Fruit fly (Drosophila melanogaster) whole organism, embryonic: ENCODE data around the gene Dpm3.

Source experiments
- CG10565 ChIP-seq: fragments of 200-800 bp; sonication (Bioruptor generic); optimal IDR thresholded peaks from 3 replicates; lab custom pipeline; 2016; ENCODE audit warnings: missing biosample characterization, mild to moderate bottlenecking, missing genetic modification characterization
- CG11695 ChIP-seq: fragments of 200-800 bp; sonication (Bioruptor generic); IDR thresholded peaks from 3 replicates; pipeline ENCODE4 v1.3.6; 2022; ENCODE audit warnings: missing biosample characterization, missing genetic modification characterization
- CG13287 ChIP-seq: fragments of 200-800 bp; sonication (Bioruptor generic); IDR thresholded peaks from 2 replicates; pipeline ENCODE4 v1.3.6; 2022; ENCODE audit warnings: missing biosample characterization, missing genetic modification characterization; ENCODE audit not compliant: partially characterized antibody
- CG14014 ChIP-seq: fragments of 200-800 bp; sonication (Bioruptor generic); IDR thresholded peaks from 2 replicates; pipeline ENCODE4 v1.3.6; 2022; ENCODE audit warnings: missing biosample characterization, missing genetic modification characterization
- CG15011 ChIP-seq: fragments of 200-800 bp; sonication (Bioruptor generic); optimal IDR thresholded peaks from 3 replicates; lab custom pipeline; 2018; ENCODE audit warnings: missing biosample characterization, mild to moderate bottlenecking, missing genetic modification characterization
- CG15269 ChIP-seq: fragments of 200-800 bp; sonication (Bioruptor generic); optimal IDR thresholded peaks from 2 replicates; lab custom pipeline; 2018; ENCODE audit warnings: missing biosample characterization, mild to moderate bottlenecking, missing genetic modification characterization, moderate library complexity
- CG16813 ChIP-seq: fragments of 200-800 bp; sonication (Bioruptor generic); IDR thresholded peaks from 3 replicates; pipeline ENCODE4 v1.3.6; 2022; ENCODE audit warnings: missing biosample characterization, missing genetic modification characterization; ENCODE audit not compliant: partially characterized antibody
- CG17829 ChIP-seq: fragments of 200-800 bp; optimal IDR thresholded peaks from 2 replicates; lab custom pipeline; 2019; ENCODE audit warnings: missing biosample characterization, mild to moderate bottlenecking, missing genetic modification characterization, moderate library complexity
- CG18619 ChIP-seq: fragments of 200-800 bp; sonication (Bioruptor generic); optimal IDR thresholded peaks from 3 replicates; lab custom pipeline; 2017; ENCODE audit warnings: missing biosample characterization, mild to moderate bottlenecking, missing genetic modification characterization
- CG2875 ChIP-seq: fragments of 200-800 bp; sonication (Bioruptor generic); optimal IDR thresholded peaks from 2 replicates; lab custom pipeline; 2017; ENCODE audit warnings: missing biosample characterization, mild to moderate bottlenecking, missing genetic modification characterization, missing genetic modification reagents
- CG3065 ChIP-seq: fragments of 200-800 bp; sonication (Bioruptor generic); optimal IDR thresholded peaks from 2 replicates; lab custom pipeline; 2016; ENCODE audit warnings: missing biosample characterization, missing genetic modification characterization
- CG32532 ChIP-seq: fragments of 200-800 bp; sonication (Bioruptor generic); IDR thresholded peaks from 2 replicates; pipeline ENCODE4 v1.3.6; 2022; ENCODE audit warnings: missing biosample characterization, missing genetic modification characterization
- CG32767 ChIP-seq: fragments of 200-800 bp; sonication (Bioruptor generic); IDR thresholded peaks from 2 replicates; pipeline ENCODE4 v1.3.6; 2022; ENCODE audit warnings: missing biosample characterization, missing genetic modification characterization
- CG5953 ChIP-seq: fragments of 200-800 bp; sonication (Bioruptor generic); IDR thresholded peaks from 2 replicates; pipeline ENCODE4 v1.3.6; 2022; ENCODE audit warnings: missing biosample characterization, missing genetic modification characterization
- CG7786 ChIP-seq: fragments of 200-800 bp; sonication (Bioruptor generic); optimal IDR thresholded peaks from 2 replicates; lab custom pipeline; 2016; ENCODE audit warnings: missing biosample characterization, missing genetic modification characterization
- CG7928 ChIP-seq: fragments of 200-800 bp; sonication (Bioruptor generic); optimal IDR thresholded peaks from 2 replicates; lab custom pipeline; 2017; ENCODE audit warnings: missing biosample characterization, mild to moderate bottlenecking, missing genetic modification characterization
- D19B ChIP-seq: fragments of 200-800 bp; sonication (Bioruptor generic); optimal IDR thresholded peaks from 2 replicates; lab custom pipeline; 2017; ENCODE audit warnings: missing biosample characterization, mild to moderate bottlenecking, missing genetic modification characterization
- Doc3 ChIP-seq: fragments of 200-800 bp; sonication (Bioruptor generic); IDR thresholded peaks from 3 replicates; pipeline ENCODE4 v1.3.6; 2022; ENCODE audit warnings: missing biosample characterization, missing genetic modification characterization; ENCODE audit not compliant: partially characterized antibody
- Elba2 ChIP-seq: fragments of 200-800 bp; sonication (Bioruptor generic); optimal IDR thresholded peaks from 3 replicates; lab custom pipeline; 2016; ENCODE audit warnings: missing biosample characterization, missing genetic modification characterization
- HHEX ChIP-seq: fragments of 200-800 bp; sonication (Bioruptor generic); optimal IDR thresholded peaks from 3 replicates; lab custom pipeline; 2017; ENCODE audit warnings: missing biosample characterization, mild to moderate bottlenecking, missing genetic modification characterization, missing genetic modification reagents
- Hr78 ChIP-seq, 2 experiments: fragments of 200-800 bp in 1 of 2; fragments of >200 bp in 1 of 2; sonication (Bioruptor generic) in 1 of 2; optimal IDR thresholded peaks; 2 replicates each; lab custom pipeline; 2017 to 2019; ENCODE audit warnings: missing biosample characterization in 2 of 2, missing genetic modification characterization in 2 of 2, mild to moderate bottlenecking in 1 of 2, moderate library complexity in 1 of 2
- MESR4 ChIP-seq: fragments of 200-800 bp; sonication (Bioruptor generic); optimal IDR thresholded peaks from 2 replicates; lab custom pipeline; 2018; ENCODE audit warnings: missing biosample characterization, mild to moderate bottlenecking, missing genetic modification characterization, moderate library complexity
- PHDP ChIP-seq: fragments of 200-800 bp; sonication (Bioruptor generic); optimal IDR thresholded peaks from 3 replicates; lab custom pipeline; 2018; ENCODE audit warnings: missing biosample characterization, mild to moderate bottlenecking, missing genetic modification characterization, moderate library complexity
- Ptx1 ChIP-seq: fragments of 200-800 bp; sonication (Bioruptor generic); IDR thresholded peaks from 2 replicates; pipeline ENCODE4 v1.3.6; 2022; ENCODE audit warnings: missing biosample characterization, missing genetic modification characterization
- Rfx ChIP-seq: fragments of 200-800 bp; sonication (Bioruptor generic); IDR thresholded peaks from 2 replicates; pipeline ENCODE4 v1.3.6; 2022; ENCODE audit warnings: missing biosample characterization, missing genetic modification characterization
- Six4 ChIP-seq: fragments of 200-800 bp; sonication (Bioruptor generic); optimal IDR thresholded peaks from 2 replicates; lab custom pipeline; 2016; ENCODE audit warnings: missing biosample characterization, missing genetic modification characterization
- Stat92E ChIP-seq, 3 experiments: fragments of >200 bp in 2 of 3; fragments of 200-800 bp in 1 of 3; sonication (Bioruptor generic) in 1 of 3; optimal IDR thresholded peaks; 2 replicates each; lab custom pipeline; 2017 to 2019; ENCODE audit warnings: missing biosample characterization in 3 of 3, missing genetic modification characterization in 3 of 3, mild to moderate bottlenecking in 1 of 3, moderate library complexity in 1 of 3
- bbx ChIP-seq: fragments of 200-800 bp; sonication (Bioruptor generic); IDR thresholded peaks from 2 replicates; pipeline ENCODE4 v1.3.6; 2022; ENCODE audit warnings: missing biosample characterization, missing genetic modification characterization; ENCODE audit not compliant: partially characterized antibody
- cg ChIP-seq: fragments of 200-800 bp; sonication (Bioruptor generic); optimal IDR thresholded peaks from 3 replicates; lab custom pipeline; 2019; ENCODE audit warnings: missing biosample characterization, mild to moderate bottlenecking, missing genetic modification characterization, moderate library complexity
- crol ChIP-seq: fragments of 200-800 bp; sonication (Bioruptor generic); IDR thresholded peaks from 2 replicates; pipeline ENCODE4 v1.3.6; 2022; ENCODE audit warnings: missing biosample characterization, missing genetic modification characterization
- dpn ChIP-seq, 2 experiments: fragments of 200-800 bp; sonication (Bioruptor generic); optimal IDR thresholded peaks; 3 replicates each; lab custom pipeline; 2016; ENCODE audit warnings: missing biosample characterization in 2 of 2, missing genetic modification characterization in 2 of 2
- fu2 ChIP-seq: fragments of 200-800 bp; sonication (Bioruptor generic); optimal IDR thresholded peaks from 2 replicates; lab custom pipeline; 2016; ENCODE audit warnings: missing biosample characterization, missing genetic modification characterization
- gro ChIP-seq: fragments of 200-800 bp; sonication (Bioruptor generic); optimal IDR thresholded peaks from 2 replicates; lab custom pipeline; 2016; ENCODE audit warnings: missing biosample characterization, missing genetic modification characterization
- h ChIP-seq: fragments of >200 bp; optimal IDR thresholded peaks from 2 replicates; lab custom pipeline; 2017
- hkb ChIP-seq, 2 experiments: fragments of 200-800 bp in 1 of 2; fragments of >200 bp in 1 of 2; sonication (Bioruptor generic) in 1 of 2; IDR thresholded peaks in 1 of 2; optimal IDR thresholded peaks in 1 of 2; 2 replicates each; pipeline versions ENCODE4 v1.3.6 to Lab custom; 2017 to 2022; ENCODE audit warnings: missing biosample characterization in 1 of 2, missing genetic modification characterization in 1 of 2
- lmd ChIP-seq: fragments of 200-800 bp; sonication (Bioruptor generic); IDR thresholded peaks from 2 replicates; pipeline ENCODE4 v1.3.6; 2022; ENCODE audit warnings: missing biosample characterization, missing genetic modification characterization
- pan ChIP-seq, 4 experiments: fragments of >200 bp in 3 of 4; fragments of 200-800 bp in 1 of 4; sonication (Bioruptor generic) in 1 of 4; optimal IDR thresholded peaks in 3 of 4; IDR thresholded peaks in 1 of 4; 2 replicates each; pipeline versions ENCODE4 v1.3.6 to Lab custom; 2017 to 2022; ENCODE audit warnings: missing biosample characterization in 2 of 4, missing genetic modification characterization in 2 of 4, mixed read lengths in 1 of 4
- prd ChIP-seq, 3 experiments: fragments of >200 bp in 2 of 3; fragments of 200-800 bp in 1 of 3; sonication (Bioruptor generic) in 1 of 3; optimal IDR thresholded peaks in 2 of 3; IDR thresholded peaks in 1 of 3; 2 replicates in 2 of 3; 3 replicates in 1 of 3; pipeline versions ENCODE4 v1.3.6 to Lab custom; 2017 to 2022; ENCODE audit warnings: missing biosample characterization in 1 of 3, missing genetic modification characterization in 1 of 3
- psq ChIP-seq: fragments of 200-800 bp; sonication (Bioruptor generic); optimal IDR thresholded peaks from 2 replicates; lab custom pipeline; 2017; ENCODE audit warnings: missing biosample characterization, missing genetic modification characterization
- pzg ChIP-seq: fragments of 200-800 bp; sonication (Bioruptor generic); optimal IDR thresholded peaks from 3 replicates; lab custom pipeline; 2018; ENCODE audit warnings: missing biosample characterization, mild to moderate bottlenecking, missing genetic modification characterization, moderate library complexity
- row ChIP-seq: fragments of 200-800 bp; sonication (Bioruptor generic); IDR thresholded peaks from 3 replicates; pipeline ENCODE4 v1.3.6; 2022; ENCODE audit warnings: missing biosample characterization, missing genetic modification characterization
- shn ChIP-seq: fragments of 200-800 bp; sonication (Bioruptor generic); optimal IDR thresholded peaks from 3 replicates; lab custom pipeline; 2016; ENCODE audit warnings: missing biosample characterization, missing genetic modification characterization
- slbo ChIP-seq: fragments of 200-800 bp; sonication (Bioruptor generic); IDR thresholded peaks from 2 replicates; pipeline ENCODE4 v1.3.6; 2022; ENCODE audit warnings: missing biosample characterization, missing genetic modification characterization
- stwl ChIP-seq: fragments of 200-800 bp; sonication (Bioruptor generic); optimal IDR thresholded peaks from 3 replicates; lab custom pipeline; 2018; ENCODE audit warnings: missing biosample characterization, mild to moderate bottlenecking, missing genetic modification characterization, moderate library complexity
- twi ChIP-seq: fragments of 200-800 bp; optimal IDR thresholded peaks from 2 replicates; lab custom pipeline; 2019; ENCODE audit warnings: missing biosample characterization, mild to moderate bottlenecking, missing genetic modification characterization, moderate library complexity
- zen2 ChIP-seq: fragments of 200-800 bp; sonication (Bioruptor generic); IDR thresholded peaks from 3 replicates; pipeline ENCODE4 v1.3.6; 2022; ENCODE audit warnings: missing biosample characterization, missing genetic modification characterization; ENCODE audit not compliant: partially characterized antibody
- zf30C ChIP-seq: fragments of 200-800 bp; sonication (Bioruptor generic); optimal IDR thresholded peaks from 3 replicates; lab custom pipeline; 2018; ENCODE audit warnings: missing biosample characterization, mild to moderate bottlenecking, missing genetic modification characterization

Gene Dpm3

DNA sequence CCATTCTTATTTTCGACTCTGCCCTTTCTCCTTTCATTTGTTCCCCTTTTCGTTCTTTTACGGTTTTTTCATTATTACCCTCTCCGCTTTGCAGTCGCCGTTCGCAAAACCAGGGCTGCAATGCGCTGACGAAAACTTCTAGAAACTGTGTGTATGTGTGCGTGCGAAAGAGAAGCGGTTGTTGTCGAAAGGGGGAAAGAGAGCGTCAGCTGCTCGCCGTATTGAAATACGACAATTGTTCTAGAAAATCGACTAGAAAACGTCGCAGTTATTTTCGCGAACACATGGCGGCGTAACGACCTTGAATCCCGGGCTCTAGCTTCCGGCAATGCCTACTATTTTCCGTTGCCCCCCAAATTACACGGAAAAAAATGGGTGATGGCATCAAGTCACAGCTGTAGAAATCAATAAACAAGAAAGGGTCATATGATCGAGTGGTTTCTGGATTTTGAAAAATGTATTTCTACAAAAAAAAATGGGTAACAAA, 20.2 kb downstream of the Dpm3 start:
- TF ChIP-seq twi (tag; lab: Kevin White, UChicago) (peak; percentile 1), HHEX (GFP tag; lab: Kevin White, UChicago) (peak; percentile 5), D19B (GFP tag; lab: Kevin White, UChicago) (peak; percentile 6), h (lab: Kevin White, UChicago) (no peak), CG32767 (GFP tag; lab: Robert Waterston, UW) (peak; percentile 45; the same call in 1 of the 2 replicates), gro (peak; percentile 61), CG32532 (GFP tag; lab: Robert Waterston, UW) (peak; percentile 61; the same call in 1 of the 2 replicates), CG15269 (tag; lab: Kevin White, UChicago) (no peak), CG11695 (peak; percentile 44; the same call in 1 of the 3 replicates), cg (GFP tag; lab: Kevin White, UChicago) (peak; percentile 95), MESR4 (GFP tag; lab: Kevin White, UChicago) (peak; percentile 16), stwl (tag; lab: Kevin White, UChicago) (peak; percentile 7), CG7928 (peak; percentile 97), CG7786 (GFP tag; lab: Kevin White, UChicago) (peak; percentile 7), zen2 (GFP tag; lab: Robert Waterston, UW) (no peak), Stat92E (GFP tag; optimal IDR thresholded peaks at IDR 0.05; lab: Kevin White, UChicago) (no peak), CG15011 (GFP tag; lab: Kevin White, UChicago) (no peak), slbo (GFP tag; lab: Robert Waterston, UW) (peak; percentile 58), Elba2 (GFP tag; lab: Kevin White, UChicago) (no peak), bbx (GFP tag; lab: Robert Waterston, UW) (peak; percentile 52; the same call in 1 of the 2 replicates), hkb (optimal IDR thresholded peaks at IDR 0.05; lab: Kevin White, UChicago) (no peak), hkb (GFP tag; IDR thresholded peaks at IDR 0.05; lab: Robert Waterston, UW) (0 out of 2 replicates have a peak, but pooled peaks have one; percentile 6), Hr78 (GFP tag; optimal IDR thresholded peaks at IDR 0.05; lab: Kevin White, UChicago) (no peak), Six4 (GFP tag; lab: Kevin White, UChicago) (peak; percentile 5), CG18619 (GFP tag; lab: Kevin White, UChicago) (peak; percentile 16), CG13287 (GFP tag; lab: Robert Waterston, UW) (peak; percentile 31), Rfx (GFP tag; lab: Robert Waterston, UW) (peak; percentile 46; the same call in 1 of the 2 replicates), Doc3 (GFP tag; lab: Robert Waterston, UW) (no peak), prd (optimal IDR thresholded peaks at IDR 0.05; lab: Kevin White, UChicago) (no peak), prd (GFP tag; IDR thresholded peaks at IDR 0.05; lab: Robert Waterston, UW) (peak; percentile 29; the same call in 1 of the 3 replicates), crol (GFP tag; lab: Robert Waterston, UW) (peak; percentile 46; the same call in 1 of the 2 replicates), psq (GFP tag; lab: Kevin White, UChicago) (peak; percentile 98), lmd (GFP tag; lab: Robert Waterston, UW) (no peak; the same call in 1 of the 2 replicates), shn (peak; percentile 20), row (GFP tag; lab: Robert Waterston, UW) (peak; percentile 33; the same call in 1 of the 3 replicates), zf30C (GFP tag; lab: Kevin White, UChicago) (peak; percentile 86), pan (optimal IDR thresholded peaks at IDR 0.05; lab: Kevin White, UChicago) (no peak), pan (GFP tag; optimal IDR thresholded peaks at IDR 0.05 in 1 of 2, IDR thresholded peaks at IDR 0.05 in 1 of 2) (peak in 1 of 2 experiments; percentile 7), PHDP (tag; lab: Kevin White, UChicago) (peak; percentile 43), CG14014 (GFP tag; lab: Robert Waterston, UW) (peak; percentile 37; the same call in 1 of the 2 replicates), CG16813 (0 out of 3 replicates have a peak, but pooled peaks have one; percentile 30), CG17829 (tag; lab: Kevin White, UChicago) (peak; percentile 8), Ptx1 (GFP tag; lab: Robert Waterston, UW) (no peak), pzg (GFP tag; lab: Kevin White, UChicago) (peak; percentile 26), CG2875 (GFP tag; lab: Kevin White, UChicago) (no peak), fu2 (GFP tag; lab: Kevin White, UChicago) (peak; percentile 5), CG3065 (GFP tag; lab: Kevin White, UChicago) (no peak), CG5953 (no peak), dpn (GFP tag; optimal IDR thresholded peaks at IDR 0.05; lab: Kevin White, UChicago) (peak in 1 of 2 experiments; percentile 22), CG10565 (GFP tag; lab: Kevin White, UChicago) (no peak)
